Worm (Caenorhabditis elegans): ENCODE measurements around the gene ceh-57.

The ceh-57 gene

DNA sequence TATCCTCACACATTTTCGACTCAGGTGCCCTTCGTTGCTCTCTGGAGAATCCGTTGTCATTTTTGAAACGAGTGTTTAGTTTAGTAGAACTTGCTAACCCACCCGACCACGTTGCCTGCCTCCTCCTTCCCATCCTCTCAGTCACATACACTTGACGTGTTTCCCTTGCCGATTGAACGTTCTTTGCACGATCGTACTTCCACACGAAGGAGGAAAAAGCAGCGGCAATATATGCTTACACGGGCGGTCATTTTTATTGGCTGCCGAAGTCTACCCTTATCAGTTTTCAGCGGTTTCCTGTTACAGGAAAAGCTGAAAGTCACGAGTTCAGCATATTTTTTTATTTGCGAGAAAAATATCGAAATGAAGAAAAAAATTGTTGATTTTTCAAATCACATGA is 22.7 kb upstream of the ceh-57 start (continued):
- TF ChIP-seq dve-1 (tag; optimal IDR thresholded peaks at IDR 0.05; ENCODE audit: insufficient read depth), result peak; percentile 79
- TF ChIP-seq ztf-7 (tag; optimal IDR thresholded peaks at IDR 0.05), result no peak
- TF ChIP-seq lsy-2 (tag; optimal IDR thresholded peaks at IDR 0.05), result peak in 1 of 2 experiments; percentile 48
- TF ChIP-seq D1046.2 (GFP tag; IDR thresholded peaks at IDR 0.05), result no peak
- TF ChIP-seq mes-2 (tag; optimal IDR thresholded peaks at IDR 0.05; ENCODE audit: poor library complexity, severe bottlenecking), result peak; percentile 51
- TF ChIP-seq mdt-29 (GFP tag; IDR thresholded peaks at IDR 0.05), result no peak
- no peak for TF ChIP-seq dmd-8 (GFP tag; IDR thresholded peaks at IDR 0.05)
- no peak for TF ChIP-seq duxl-1 (tag; optimal IDR thresholded peaks at IDR 0.05; ENCODE audit: poor library complexity)
- peak; percentile 93 for TF ChIP-seq dmd-6 (GFP tag; IDR thresholded peaks at IDR 0.05)
- 0 out of 2 replicates have a peak, but pooled peaks have one; percentile 15 for TF ChIP-seq madf-9 (GFP tag; conservative IDR thresholded peaks at IDR 0.05)
- no peak for TF ChIP-seq F37D6.2 (tag; optimal IDR thresholded peaks at IDR 0.05)
- no peak for TF ChIP-seq lin-15B (tag; optimal IDR thresholded peaks at IDR 0.05)
- TF ChIP-seq pha-4 (GFP tag; IDR thresholded peaks at IDR 0.05), result peak; percentile 24; the same call in 1 of the 2 replicates
- peak; percentile 15 for TF ChIP-seq pha-4 (tag; optimal IDR thresholded peaks at IDR 0.05)
- no peak for TF ChIP-seq nhr-41 (GFP tag; IDR thresholded peaks at IDR 0.05)
- no peak for TF ChIP-seq ZK337.2 (GFP tag; IDR thresholded peaks at IDR 0.05)
- TF ChIP-seq unc-130 (GFP tag; optimal IDR thresholded peaks at IDR 0.05), result no peak
- peak; percentile 75 for TF ChIP-seq nhr-77 (tag; optimal IDR thresholded peaks at IDR 0.05)
- no peak for TF ChIP-seq snpc-1.2 (GFP tag; IDR thresholded peaks at IDR 0.05)
- TF ChIP-seq Y5F2A.4 (GFP tag; optimal IDR thresholded peaks at IDR 0.05), result no peak
- TF ChIP-seq pqm-1 (tag; optimal IDR thresholded peaks at IDR 0.05), result peak; percentile 93
- TF ChIP-seq ctbp-1 (GFP tag; IDR thresholded peaks at IDR 0.05), result peak; percentile 28; the same call in 1 of the 2 replicates
- TF ChIP-seq ceh-82 (tag; optimal IDR thresholded peaks at IDR 0.05), result no peak
- no peak for TF ChIP-seq saeg-2 (GFP tag; IDR thresholded peaks at IDR 0.05)
- no peak for TF ChIP-seq F10B5.3 (tag; optimal IDR thresholded peaks at IDR 0.05)
- no peak for TF ChIP-seq nhr-10 (tag; optimal IDR thresholded peaks at IDR 0.05)
- peak; percentile 81 for TF ChIP-seq hlh-30 (tag; optimal IDR thresholded peaks at IDR 0.05; ENCODE audit: insufficient read depth)
- TF ChIP-seq F44E2.7 (GFP tag; IDR thresholded peaks at IDR 0.05), result no peak
- TF ChIP-seq ztf-11 (tag; optimal IDR thresholded peaks at IDR 0.05), result no peak
- no peak for TF ChIP-seq dmd-9 (GFP tag; IDR thresholded peaks at IDR 0.05)
- TF ChIP-seq spr-1 (tag; optimal IDR thresholded peaks at IDR 0.05), result no peak
- TF ChIP-seq lin-39 (tag; optimal IDR thresholded peaks at IDR 0.05), result no peak
- no peak for TF ChIP-seq egl-43 (GFP tag; IDR thresholded peaks at IDR 0.05)
- TF ChIP-seq tra-1 (GFP tag; IDR thresholded peaks at IDR 0.05), result peak; percentile 87
- no peak for TF ChIP-seq snpc-4 (tag; optimal IDR thresholded peaks at IDR 0.05)
- TF ChIP-seq arid-1 (GFP tag; conservative IDR thresholded peaks at IDR 0.05), result 0 out of 2 replicates have a peak, but pooled peaks have one; percentile 31
- no peak for TF ChIP-seq sdz-12 (GFP tag; optimal IDR thresholded peaks at IDR 0.05)
- peak; percentile 75 for TF ChIP-seq nhr-48 (tag; optimal IDR thresholded peaks at IDR 0.05)
- TF ChIP-seq nhr-28 (tag; optimal IDR thresholded peaks at IDR 0.05), result peak; percentile 88
- no peak for TF ChIP-seq nhr-237 (tag; optimal IDR thresholded peaks at IDR 0.05)
- TF ChIP-seq madf-5 (GFP tag; IDR thresholded peaks at IDR 0.05), result no peak

DNA sequence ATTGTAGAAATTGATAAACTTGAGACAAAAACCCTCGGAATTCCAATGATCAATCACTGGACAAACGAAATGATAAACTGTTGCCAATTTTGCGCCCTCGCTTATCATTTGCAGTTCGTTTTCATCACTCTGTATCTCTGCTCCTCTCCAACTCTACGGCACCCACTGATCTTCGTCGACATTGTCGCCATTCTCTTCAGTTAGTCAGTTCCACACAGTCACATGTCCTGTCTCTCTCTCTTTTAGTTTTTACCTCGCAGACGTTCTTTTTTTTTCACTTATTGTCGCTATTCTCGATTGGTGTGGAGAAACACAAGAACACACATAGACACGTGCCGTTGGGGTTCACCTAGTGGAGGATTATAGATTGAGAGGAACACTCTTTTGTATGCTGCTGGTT is 21.9 kb upstream of the ceh-57 start:
- TF ChIP-seq egl-27 (tag; optimal IDR thresholded peaks at IDR 0.05) (no peak), Y5F2A.4 (GFP tag; optimal IDR thresholded peaks at IDR 0.05) (no peak), nhr-237 (tag; optimal IDR thresholded peaks at IDR 0.05) (no peak), arid-1 (GFP tag; conservative IDR thresholded peaks at IDR 0.05) (no peak), jun-1 (tag; optimal IDR thresholded peaks at IDR 0.05) (no peak), zfp-3 (GFP tag; conservative IDR thresholded peaks at IDR 0.05) (0 out of 2 replicates have a peak, but pooled peaks have one; percentile 15), mdt-29 (GFP tag; IDR thresholded peaks at IDR 0.05) (no peak), nhr-11 (tag; optimal IDR thresholded peaks at IDR 0.05) (peak; percentile 16), lin-29 (GFP tag; IDR thresholded peaks at IDR 0.05) (peak; percentile 52; the same call in 1 of the 2 replicates), dmd-9 (GFP tag; IDR thresholded peaks at IDR 0.05) (no peak), F10B5.3 (tag; optimal IDR thresholded peaks at IDR 0.05) (no peak), ztf-7 (tag; optimal IDR thresholded peaks at IDR 0.05) (no peak), sdz-12 (GFP tag; optimal IDR thresholded peaks at IDR 0.05) (no peak), mxl-2 (GFP tag; conservative IDR thresholded peaks at IDR 0.05) (peak; percentile 71), duxl-1 (tag; optimal IDR thresholded peaks at IDR 0.05; ENCODE audit: poor library complexity) (no peak), tra-1 (GFP tag; IDR thresholded peaks at IDR 0.05) (peak; percentile 74), hlh-11 (tag; optimal IDR thresholded peaks at IDR 0.05) (peak; percentile 96), mdl-1 (tag; optimal IDR thresholded peaks at IDR 0.05) (peak; percentile 73 to 92), ZK337.2 (GFP tag; IDR thresholded peaks at IDR 0.05) (no peak), F44E2.7 (GFP tag; IDR thresholded peaks at IDR 0.05) (no peak), mxl-3 (GFP tag; optimal IDR thresholded peaks at IDR 0.05) (peak; percentile 93), lsy-2 (tag; optimal IDR thresholded peaks at IDR 0.05) (peak in 1 of 2 experiments; percentile 75)
